Fruit fly (Drosophila melanogaster): Measurements from ENCODE around the gene Eip78C.

Eip78C gene

dm6 chr3L:21209921-21210532, 16.4 kb upstream of the Eip78C start, which contains the start of the genes CG10510 and CG10508:
Gene CG10510, minus strand, starts transcription at chr3L:21210084.
Gene CG10508, plus strand, starts transcription at chr3L:21210215.
- TF ChIP-seq noc (tag; optimal IDR thresholded peaks at IDR 0.05): no peak

DNA sequence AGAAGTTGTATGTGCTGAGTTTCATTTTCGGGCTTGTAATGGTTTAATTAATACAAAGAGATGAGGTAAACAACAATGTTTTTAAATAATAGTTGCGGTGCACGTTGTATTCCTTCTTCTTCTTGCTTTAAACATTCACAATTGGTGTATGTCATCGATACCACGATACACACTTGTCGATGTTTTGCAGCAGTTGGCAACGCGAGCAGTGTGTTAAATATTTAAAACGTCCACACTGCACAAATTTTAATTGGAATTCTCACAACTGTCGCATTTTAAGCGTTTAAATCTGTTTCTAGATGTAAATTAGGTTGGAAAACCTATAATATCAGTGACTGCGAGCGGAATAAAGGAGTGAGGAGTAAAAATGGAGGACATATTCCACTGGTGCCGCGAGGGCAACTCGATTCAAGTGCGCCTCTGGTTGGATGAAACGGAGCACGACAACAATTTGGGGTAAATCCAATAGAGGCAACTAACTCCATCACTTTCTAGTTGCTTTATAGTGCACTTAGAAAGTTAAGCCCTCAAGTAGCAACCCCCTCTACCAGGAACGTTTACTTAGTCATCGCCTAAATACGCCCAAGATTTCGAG, 9.6 kb upstream of the Eip78C start, which contains the start of the genes Trmt112 and Ilk:
Gene Trmt112 (minus strand): TSS at position 143 of the 595 bp plus-strand sequence.
Gene Ilk (plus strand): TSS at position 205 of the 595 bp plus-strand sequence.
- TF ChIP-seq noc (tag; optimal IDR thresholded peaks at IDR 0.05): no peak

DNA sequence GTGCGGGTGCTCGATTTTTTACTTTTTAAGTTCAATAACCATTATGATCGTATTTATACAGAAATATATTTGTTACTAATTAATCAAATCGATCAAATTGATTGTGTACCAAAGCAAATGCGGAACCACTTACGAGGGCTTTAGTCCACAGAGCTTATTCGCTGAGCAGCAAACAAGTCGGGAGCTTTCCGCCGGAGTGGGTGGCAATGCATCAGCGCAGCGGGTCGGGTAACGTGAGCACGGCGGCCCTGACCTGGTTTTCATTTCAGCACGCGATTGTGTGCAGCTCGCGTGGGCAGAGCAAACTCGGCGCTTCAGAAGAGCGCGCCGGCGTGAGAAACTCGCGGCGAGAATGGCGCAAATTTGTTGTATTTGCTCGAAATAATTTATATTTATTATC, 7.2 kb upstream of the Eip78C start:
- no peak for TF ChIP-seq noc (tag; optimal IDR thresholded peaks at IDR 0.05)

dm6 chr3L:21220100-21220499, 6.3 kb upstream of the Eip78C start, which contains the start of gene CG43219:
Gene CG43219, plus strand, starts transcription at chr3L:21220400.
- TF ChIP-seq noc (tag; optimal IDR thresholded peaks at IDR 0.05): no peak

DNA sequence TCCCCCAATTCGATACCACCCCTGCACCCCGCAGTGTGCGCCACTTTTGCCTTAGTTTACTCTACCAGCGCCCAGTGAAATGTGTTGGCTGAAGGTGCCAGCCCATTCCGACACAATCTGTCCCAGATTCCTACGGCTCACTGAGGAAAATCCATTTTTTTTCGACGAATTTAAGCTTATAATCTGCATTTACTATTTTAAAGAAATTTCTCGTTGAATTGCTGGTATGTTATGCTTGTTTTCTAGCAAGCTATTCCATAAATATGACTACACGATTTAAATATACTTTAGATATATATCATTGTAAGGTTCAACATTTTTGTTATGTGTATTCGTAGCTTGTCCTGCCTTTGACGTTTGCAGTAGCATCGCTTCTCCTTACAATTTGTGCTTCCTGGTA, 3.1 kb upstream of the Eip78C start:
- TF ChIP-seq noc (tag; optimal IDR thresholded peaks at IDR 0.05): no peak

DNA sequence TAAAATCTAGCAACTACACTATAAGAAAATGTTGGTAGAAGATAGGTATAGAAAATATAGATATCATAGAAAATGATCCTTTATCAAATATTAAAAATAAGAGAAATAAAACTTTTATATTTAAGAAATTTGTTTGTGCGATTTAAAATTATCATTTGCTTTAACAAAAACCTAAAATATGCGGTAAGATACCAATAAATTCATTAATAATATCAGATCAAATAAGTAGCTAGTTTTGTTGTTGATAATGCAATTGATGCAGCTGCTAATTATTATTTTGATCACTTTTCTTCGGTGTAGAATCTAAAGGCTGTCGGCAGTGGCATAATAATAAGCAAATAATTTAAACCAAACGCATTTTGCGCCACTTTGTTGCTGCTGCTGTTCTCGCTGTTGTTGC, 2.1 kb upstream of the Eip78C start:
- no peak for TF ChIP-seq noc (tag; optimal IDR thresholded peaks at IDR 0.05)

DNA sequence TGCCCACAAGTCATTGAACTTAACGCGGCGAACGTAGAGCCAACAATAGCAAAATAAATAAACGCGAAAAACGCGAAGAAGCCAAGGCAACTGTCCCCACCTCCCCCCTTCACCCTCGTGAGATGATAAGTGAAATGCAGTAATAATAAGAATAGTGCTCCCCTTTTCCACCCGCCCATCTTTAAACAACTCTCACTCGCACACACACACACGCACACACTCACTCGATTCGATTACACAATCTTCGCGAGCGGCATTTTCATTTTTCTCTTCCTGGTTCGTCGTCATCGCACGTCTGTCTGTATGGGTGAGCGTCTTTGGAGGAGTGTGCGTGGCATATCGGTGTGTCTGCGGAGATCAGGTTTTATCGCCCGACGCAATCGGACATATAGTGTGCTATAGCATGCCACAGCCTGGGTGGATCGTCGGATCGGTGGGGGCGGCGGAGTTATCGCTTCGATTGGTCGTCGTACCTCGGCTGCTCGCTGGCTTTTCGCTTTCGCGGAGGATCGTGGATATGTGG, 1.6 kb upstream of the Eip78C start:
- TF ChIP-seq noc (tag; optimal IDR thresholded peaks at IDR 0.05): no peak

DNA sequence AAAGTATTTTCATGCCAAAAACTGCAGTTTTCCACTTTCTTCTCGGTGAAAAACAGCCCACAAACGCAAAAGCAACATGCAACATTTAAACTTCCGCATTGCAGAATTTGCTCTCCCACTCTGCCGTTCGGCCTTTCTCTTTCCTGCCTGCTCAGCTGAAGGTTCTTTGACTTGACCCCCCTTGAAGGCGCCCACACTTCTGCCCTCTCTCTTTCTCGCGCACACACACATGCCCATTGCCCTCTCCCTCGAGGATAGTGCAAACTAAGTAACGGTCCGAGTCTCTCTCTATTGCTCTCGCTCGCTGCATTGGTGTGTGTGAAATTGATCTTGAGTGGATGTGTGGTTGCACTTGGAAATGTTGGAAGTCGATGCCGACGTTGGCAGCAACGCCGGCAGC, 767 bp upstream of the Eip78C start:
- no peak for TF ChIP-seq noc (tag; optimal IDR thresholded peaks at IDR 0.05)

DNA sequence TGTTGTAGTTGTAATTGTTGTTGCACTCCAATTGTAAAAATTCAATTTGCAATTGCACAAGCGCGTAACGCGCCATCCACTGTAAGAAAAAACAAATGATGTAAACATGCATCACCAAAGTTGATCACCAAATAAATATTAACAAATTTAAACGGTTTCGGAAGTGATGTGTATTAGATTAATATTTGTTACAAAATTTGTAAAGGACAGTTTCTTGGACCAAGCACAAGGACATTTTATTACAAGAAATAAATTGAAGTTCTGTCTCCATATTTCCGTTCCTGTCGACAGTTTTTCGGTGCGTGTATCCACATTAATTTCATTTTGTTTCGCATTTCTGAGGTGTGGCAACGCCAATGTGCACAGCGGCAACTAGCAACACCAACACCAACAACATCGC, 3.4 kb downstream of the Eip78C start:
- TF ChIP-seq noc (tag; optimal IDR thresholded peaks at IDR 0.05): no peak

DNA sequence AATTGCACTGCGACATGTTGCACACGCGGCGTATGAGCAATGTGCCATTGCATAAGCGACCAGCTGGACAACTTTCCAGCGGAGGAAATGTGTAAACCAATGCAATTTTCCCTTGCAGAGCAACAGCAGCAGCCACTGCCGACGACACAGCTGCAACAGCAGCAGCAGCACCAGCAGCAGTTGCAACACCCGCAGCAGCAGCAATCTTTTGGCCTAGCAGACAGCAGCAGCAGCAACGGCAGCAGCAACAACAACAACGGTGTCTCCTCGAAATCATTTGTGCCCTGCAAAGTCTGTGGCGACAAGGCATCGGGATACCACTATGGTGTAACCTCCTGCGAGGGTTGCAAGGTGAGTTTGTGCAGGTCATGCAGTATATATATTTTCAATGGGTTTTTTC, 4.4 kb downstream of the Eip78C start:
- TF ChIP-seq noc (tag; optimal IDR thresholded peaks at IDR 0.05): no peak

- no peak for TF ChIP-seq noc (tag; optimal IDR thresholded peaks at IDR 0.05)
Observed at dm6 chr3L:21236959-21237551, 10.6 kb downstream of the Eip78C start.

DNA sequence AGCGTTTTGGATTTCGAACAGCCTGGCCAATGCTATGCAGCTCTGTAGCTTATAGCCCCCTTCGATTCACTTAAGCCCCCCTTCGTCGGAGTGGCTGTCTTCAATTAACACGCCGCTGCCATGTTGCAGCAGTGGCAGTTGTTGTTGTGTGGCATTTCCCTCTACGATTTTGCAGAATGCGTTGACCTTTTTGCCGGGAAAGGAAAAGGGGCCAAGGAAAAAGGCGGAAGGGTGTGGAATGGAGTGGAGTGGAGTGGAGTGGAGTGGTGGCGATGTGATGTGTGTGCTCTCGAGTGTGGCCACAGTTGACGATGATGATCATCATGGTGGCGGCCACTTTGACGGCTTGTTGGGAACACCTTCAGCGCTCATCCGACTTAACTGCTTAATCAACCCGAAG, 12.0 kb downstream of the Eip78C start:
- no peak for TF ChIP-seq noc (tag; optimal IDR thresholded peaks at IDR 0.05)

dm6 chr3L:21239999-21240509, 13.6 kb downstream of the Eip78C start:
- no peak for TF ChIP-seq noc (tag; optimal IDR thresholded peaks at IDR 0.05)

dm6 chr3L:21241447-21241983, 15.1 kb downstream of the Eip78C start:
- TF ChIP-seq noc (tag; optimal IDR thresholded peaks at IDR 0.05): peak; percentile 27

DNA sequence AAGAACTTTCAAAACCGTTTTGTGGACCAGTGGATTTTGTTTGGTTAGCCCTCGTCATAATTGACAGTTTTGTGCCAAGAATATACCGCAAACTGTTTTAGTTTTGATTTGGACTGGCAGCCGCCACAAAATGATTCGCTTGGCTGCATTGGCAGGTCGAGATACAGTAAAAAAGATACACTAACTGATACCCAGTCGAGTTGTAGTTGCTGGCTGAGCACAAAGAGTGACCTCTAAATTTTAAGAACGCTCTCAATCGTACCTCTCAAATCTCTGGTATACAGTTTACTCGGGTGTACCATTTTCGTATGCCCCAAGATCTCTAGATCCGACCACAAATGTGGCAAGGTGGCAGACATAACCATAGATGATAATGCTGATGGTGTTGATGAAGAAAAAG, 16.5 kb downstream of the Eip78C start:
- no peak for TF ChIP-seq noc (tag; optimal IDR thresholded peaks at IDR 0.05)

DNA sequence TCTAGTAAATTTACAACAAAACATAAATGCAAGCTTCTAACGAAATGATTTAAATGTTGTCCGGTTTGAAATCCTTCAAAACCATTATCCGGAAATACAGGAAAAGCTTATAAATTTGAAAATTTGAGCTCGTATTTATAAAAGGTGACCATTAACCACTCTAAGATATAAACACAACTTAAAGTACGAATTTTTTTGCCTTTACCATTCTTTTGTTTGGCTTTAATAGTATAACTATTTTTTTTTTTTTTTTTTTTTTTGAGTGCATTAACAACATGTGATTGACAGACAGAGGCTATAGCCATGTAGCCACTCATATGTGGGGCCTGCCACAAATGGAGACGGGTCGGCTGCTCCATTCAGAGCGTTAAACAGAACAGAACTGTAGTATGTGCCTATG, 17.0 kb downstream of the Eip78C start:
- TF ChIP-seq noc (tag; optimal IDR thresholded peaks at IDR 0.05): no peak
